Fruit fly (Drosophila melanogaster) whole organism, prepupa: Measurements from ENCODE around the gene Orp8.

Experiments
- Blimp-1 ChIP-seq: fragments of 200-800 bp; sonication (Bioruptor generic); optimal IDR thresholded peaks from 3 replicates; lab custom pipeline; 2017; ENCODE audit warnings: missing biosample characterization, missing genetic modification characterization, mild to moderate bottlenecking, moderate library complexity, missing genetic modification reagents
- CG10631 ChIP-seq: fragments of 200-800 bp; sonication (Bioruptor generic); optimal IDR thresholded peaks from 2 replicates; lab custom pipeline; 2016; ENCODE audit warnings: missing biosample characterization, missing genetic modification characterization
- CG10669 ChIP-seq: fragments of 200-800 bp; sonication (Bioruptor generic); optimal IDR thresholded peaks from 3 replicates; lab custom pipeline; 2018; ENCODE audit warnings: missing biosample characterization, mild to moderate bottlenecking, missing genetic modification characterization, moderate library complexity
- CG11294 ChIP-seq: fragments of 200-800 bp; sonication (Bioruptor generic); IDR thresholded peaks from 2 replicates; pipeline ENCODE4 v1.3.6; 2022; ENCODE audit warnings: missing biosample characterization, missing genetic modification characterization
- CG11762 ChIP-seq: fragments of 200-800 bp; sonication (Bioruptor generic); optimal IDR thresholded peaks from 3 replicates; lab custom pipeline; 2016; ENCODE audit warnings: missing biosample characterization, missing genetic modification characterization; ENCODE audit not compliant: insufficient read depth
- CG11902 ChIP-seq: fragments of 200-800 bp; sonication (Bioruptor generic); optimal IDR thresholded peaks from 3 replicates; lab custom pipeline; 2016; ENCODE audit warnings: missing biosample characterization, missing genetic modification characterization
- CG15336 ChIP-seq: fragments of 200-800 bp; sonication (Bioruptor generic); IDR thresholded peaks from 2 replicates; pipeline ENCODE4 v1.3.6; 2022; ENCODE audit warnings: missing biosample characterization, missing genetic modification characterization
- CG1621 ChIP-seq: fragments of 200-800 bp; sonication (Bioruptor generic); optimal IDR thresholded peaks from 3 replicates; lab custom pipeline; 2018; ENCODE audit warnings: missing biosample characterization, mild to moderate bottlenecking, missing genetic modification characterization
- CG3032 ChIP-seq: fragments of 200-800 bp; optimal IDR thresholded peaks from 2 replicates; lab custom pipeline; 2019; ENCODE audit warnings: missing biosample characterization, mild to moderate bottlenecking, missing genetic modification characterization, moderate library complexity
- CG31627 ChIP-seq: fragments of 200-800 bp; sonication (Bioruptor generic); optimal IDR thresholded peaks from 3 replicates; lab custom pipeline; 2016; ENCODE audit warnings: missing biosample characterization, missing genetic modification characterization
- CG32006 ChIP-seq: fragments of 200-800 bp; sonication (Bioruptor generic); optimal IDR thresholded peaks from 3 replicates; lab custom pipeline; 2017; ENCODE audit warnings: missing biosample characterization, mild to moderate bottlenecking, missing genetic modification characterization
- CG3919 ChIP-seq: fragments of 200-800 bp; sonication (Bioruptor generic); optimal IDR thresholded peaks from 3 replicates; lab custom pipeline; 2016; ENCODE audit warnings: missing biosample characterization, missing genetic modification characterization
- CG4318 ChIP-seq: fragments of 200-800 bp; sonication (Bioruptor generic); optimal IDR thresholded peaks from 3 replicates; lab custom pipeline; 2017; ENCODE audit warnings: missing biosample characterization, mild to moderate bottlenecking, missing genetic modification characterization
- CG6163 ChIP-seq: fragments of 200-800 bp; sonication (Bioruptor generic); IDR thresholded peaks from 3 replicates; pipeline ENCODE4 v1.3.6; 2022; ENCODE audit warnings: missing biosample characterization, missing genetic modification characterization
- CG6276 ChIP-seq: fragments of 200-800 bp; sonication (Bioruptor generic); optimal IDR thresholded peaks from 2 replicates; lab custom pipeline; 2017; ENCODE audit warnings: missing biosample characterization, mild to moderate bottlenecking, missing genetic modification characterization
- CG6792 ChIP-seq: fragments of 200-800 bp; sonication (Bioruptor generic); optimal IDR thresholded peaks from 3 replicates; lab custom pipeline; 2016; ENCODE audit warnings: missing biosample characterization, missing genetic modification characterization
- CG6808 ChIP-seq: fragments of 200-800 bp; sonication (Bioruptor generic); optimal IDR thresholded peaks from 3 replicates; lab custom pipeline; 2017; ENCODE audit warnings: missing biosample characterization, missing genetic modification characterization, mild to moderate bottlenecking, moderate library complexity, missing genetic modification reagents
- CG7368 ChIP-seq: fragments of 200-800 bp; sonication (Bioruptor generic); optimal IDR thresholded peaks from 3 replicates; lab custom pipeline; 2016; ENCODE audit warnings: missing biosample characterization, missing genetic modification characterization
- CG8119 ChIP-seq: fragments of 200-800 bp; sonication (Bioruptor generic); IDR thresholded peaks from 3 replicates; pipeline ENCODE4 v1.3.6; 2022; ENCODE audit warnings: missing biosample characterization, missing genetic modification characterization
- CG8319 ChIP-seq: fragments of 200-800 bp; sonication (Bioruptor generic); optimal IDR thresholded peaks from 3 replicates; lab custom pipeline; 2016; ENCODE audit warnings: missing biosample characterization, missing genetic modification characterization
- CG8632 ChIP-seq: fragments of 200-800 bp; sonication (Bioruptor generic); optimal IDR thresholded peaks from 3 replicates; lab custom pipeline; 2016; ENCODE audit warnings: missing biosample characterization, missing genetic modification characterization
- CG9139 ChIP-seq: fragments of 200-800 bp; sonication (Bioruptor generic); optimal IDR thresholded peaks from 3 replicates; lab custom pipeline; 2017; ENCODE audit warnings: missing biosample characterization, mild to moderate bottlenecking, missing genetic modification characterization
- Eip75B ChIP-seq: fragments of 200-800 bp; sonication (Bioruptor generic); optimal IDR thresholded peaks from 3 replicates; lab custom pipeline; 2016; ENCODE audit warnings: missing biosample characterization, missing genetic modification characterization
- Eip78C ChIP-seq: fragments of 200-800 bp; sonication (Bioruptor generic); peaks from one replicate; lab custom pipeline; 2016; ENCODE audit warnings: missing biosample characterization, missing genetic modification characterization
- Eip93F ChIP-seq: fragments of 200-800 bp; sonication (Bioruptor generic); optimal IDR thresholded peaks from 2 replicates; lab custom pipeline; 2016; ENCODE audit warnings: missing biosample characterization, mild to moderate bottlenecking, missing genetic modification characterization
- Ets21C ChIP-seq: fragments of 200-800 bp; sonication (Bioruptor generic); optimal IDR thresholded peaks from 3 replicates; lab custom pipeline; 2016; ENCODE audit warnings: missing biosample characterization, missing genetic modification characterization
- Ets96B ChIP-seq: fragments of 200-800 bp; optimal IDR thresholded peaks from 2 replicates; lab custom pipeline; 2019; ENCODE audit warnings: missing biosample characterization, mild to moderate bottlenecking, missing genetic modification characterization, moderate library complexity
- Gug ChIP-seq: fragments of 200-800 bp; sonication (Bioruptor generic); IDR thresholded peaks from 2 replicates; pipeline ENCODE4 v1.3.6; 2022; ENCODE audit warnings: missing biosample characterization, missing genetic modification characterization
- Hr38 ChIP-seq: sonication (Bioruptor generic); optimal IDR thresholded peaks from 2 replicates; lab custom pipeline; 2016; ENCODE audit warnings: missing biosample characterization, missing genetic modification characterization
- Hr39 ChIP-seq: fragments of 200-800 bp; sonication (Bioruptor generic); optimal IDR thresholded peaks from 2 replicates; lab custom pipeline; 2016; ENCODE audit warnings: missing biosample characterization, missing genetic modification characterization
- Met ChIP-seq: fragments of 200-800 bp; sonication (Bioruptor generic); optimal IDR thresholded peaks from 3 replicates; lab custom pipeline; 2016; ENCODE audit warnings: missing biosample characterization, missing genetic modification characterization
- Smox ChIP-seq: fragments of 200-800 bp; sonication (Bioruptor generic); optimal IDR thresholded peaks from 3 replicates; lab custom pipeline; 2016; ENCODE audit warnings: missing biosample characterization, missing genetic modification characterization
- Sox102F ChIP-seq: fragments of 200-800 bp; sonication (Bioruptor generic); optimal IDR thresholded peaks from 2 replicates; lab custom pipeline; 2016; ENCODE audit warnings: missing biosample characterization, mild to moderate bottlenecking, missing genetic modification characterization
- achi ChIP-seq: fragments of 200-800 bp; sonication (Bioruptor generic); optimal IDR thresholded peaks from 3 replicates; lab custom pipeline; 2016; ENCODE audit warnings: missing biosample characterization, missing genetic modification characterization
- dsx ChIP-seq: fragments of 200-800 bp; optimal IDR thresholded peaks from 3 replicates; lab custom pipeline; 2019; ENCODE audit warnings: missing biosample characterization, mild to moderate bottlenecking, missing genetic modification characterization, moderate library complexity; ENCODE audit not compliant: poor library complexity, severe bottlenecking
- eg ChIP-seq: fragments of 200-800 bp; sonication (Bioruptor generic); IDR thresholded peaks from 3 replicates; pipeline ENCODE4 v1.3.6; 2022; ENCODE audit warnings: missing biosample characterization, missing genetic modification characterization
- esn ChIP-seq: fragments of 200-800 bp; sonication (Bioruptor generic); optimal IDR thresholded peaks from 2 replicates; lab custom pipeline; 2016; ENCODE audit warnings: missing biosample characterization, mild to moderate bottlenecking, missing genetic modification characterization, moderate library complexity
- fd59A ChIP-seq: fragments of 200-800 bp; sonication (Bioruptor generic); optimal IDR thresholded peaks from 2 replicates; lab custom pipeline; 2017; ENCODE audit warnings: missing biosample characterization, mild to moderate bottlenecking, missing genetic modification characterization, missing genetic modification reagents
- fd85E ChIP-seq: fragments of 200-800 bp; sonication (Bioruptor generic); optimal IDR thresholded peaks from 3 replicates; lab custom pipeline; 2016; ENCODE audit warnings: missing biosample characterization, missing genetic modification characterization
- fkh ChIP-seq: fragments of 200-800 bp; sonication (Bioruptor generic); optimal IDR thresholded peaks from 3 replicates; lab custom pipeline; 2017; ENCODE audit warnings: missing biosample characterization, mild to moderate bottlenecking, missing genetic modification characterization, moderate library complexity
- lz ChIP-seq: fragments of 200-800 bp; sonication (Bioruptor generic); optimal IDR thresholded peaks from 3 replicates; lab custom pipeline; 2016; ENCODE audit warnings: missing biosample characterization, missing genetic modification characterization
- net ChIP-seq: fragments of 200-800 bp; sonication (Bioruptor generic); optimal IDR thresholded peaks from 3 replicates; lab custom pipeline; 2016; ENCODE audit warnings: missing biosample characterization, missing genetic modification characterization
- salr ChIP-seq, 2 experiments: fragments of 200-800 bp; sonication (Bioruptor generic); optimal IDR thresholded peaks; 3 replicates each; lab custom pipeline; 2016 to 2018; ENCODE audit warnings: missing biosample characterization in 2 of 2, missing genetic modification characterization in 2 of 2, mild to moderate bottlenecking in 1 of 2
- svp ChIP-seq: fragments of 200-800 bp; sonication (Bioruptor generic); peaks from one replicate; lab custom pipeline; 2016; ENCODE audit warnings: missing biosample characterization, missing genetic modification characterization
- topi ChIP-seq: fragments of 200-800 bp; sonication (Bioruptor generic); optimal IDR thresholded peaks from 3 replicates; lab custom pipeline; 2016; ENCODE audit warnings: missing biosample characterization, missing genetic modification characterization
- vri ChIP-seq: fragments of 200-800 bp; sonication (Bioruptor generic); optimal IDR thresholded peaks from 3 replicates; lab custom pipeline; 2016; ENCODE audit warnings: missing biosample characterization, mild to moderate bottlenecking, missing genetic modification characterization

Orp8 gene

dm6 chr3R:20310905-20311304 is 1.8 kb downstream of the Orp8 start (continued):
- TF ChIP-seq CG11902 (GFP tag; lab: Kevin White, UChicago) (no peak), CG6276 (peak; percentile 36)
- TF ChIP-seq, all 60 proteins: peak for 17

DNA sequence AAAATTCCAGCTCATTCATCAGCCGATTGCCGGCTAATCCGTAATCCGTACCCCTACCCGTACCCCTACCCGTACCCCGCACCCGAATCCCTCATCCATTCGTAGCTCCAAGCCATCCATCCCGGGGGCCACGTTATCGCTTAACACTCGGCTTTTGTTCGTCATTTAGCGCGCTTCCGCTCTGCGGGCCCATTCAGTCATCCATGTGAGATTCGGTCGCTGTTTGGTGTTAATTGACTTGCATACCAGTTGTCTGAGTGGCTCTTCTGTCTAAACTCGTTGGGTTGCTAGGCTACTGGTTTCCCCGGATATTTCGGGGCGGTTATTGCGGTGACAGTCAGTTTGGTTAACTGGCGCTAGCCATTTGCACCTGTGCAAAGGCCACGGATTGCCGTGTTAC is 2.3 kb downstream of the Orp8 start:
- TF ChIP-seq vri (GFP tag; lab: Kevin White, UChicago) (no peak), CG1621 (tag; lab: Kevin White, UChicago) (peak; percentile 2), fkh (peak; percentile 19), CG8632 (GFP tag; lab: Kevin White, UChicago) (no peak), CG7368 (GFP tag; lab: Kevin White, UChicago) (no peak), Met (GFP tag; lab: Kevin White, UChicago) (no peak), CG32006 (no peak), fd85E (GFP tag; lab: Kevin White, UChicago) (no peak), lz (no peak), CG8319 (no peak), Gug (GFP tag; lab: Robert Waterston, UW) (no peak), CG4318 (GFP tag; lab: Kevin White, UChicago) (no peak), CG6808 (GFP tag; lab: Kevin White, UChicago) (no peak), svp (GFP tag; lab: Kevin White, UChicago) (peak; percentile 85), Eip93F (GFP tag; lab: Kevin White, UChicago) (no peak), Sox102F (GFP tag; lab: Kevin White, UChicago) (no peak), fd59A (GFP tag; lab: Kevin White, UChicago) (no peak), achi (no peak), Hr39 (no peak), CG11294 (GFP tag; lab: Robert Waterston, UW) (no peak)

DNA sequence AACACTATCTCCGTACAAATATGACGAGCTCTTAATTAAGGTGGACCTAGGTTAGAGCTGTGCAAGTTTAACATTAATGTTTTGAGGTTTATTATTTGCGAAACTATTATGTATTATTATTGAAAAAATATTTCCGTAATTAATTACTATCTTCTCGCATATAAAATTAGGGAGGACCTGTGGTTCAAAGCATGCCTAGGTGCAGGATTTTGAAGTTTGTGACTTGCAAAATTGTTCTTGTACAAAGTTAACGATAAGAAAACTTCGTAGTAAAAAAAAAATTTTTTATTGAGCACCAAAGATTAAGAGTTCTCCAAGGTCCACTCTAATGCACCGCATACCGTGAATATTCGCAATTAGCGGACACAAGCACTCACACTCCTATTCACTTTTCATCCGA is 3.7 kb downstream of the Orp8 start:
- TF ChIP-seq CG11294 (GFP tag; lab: Robert Waterston, UW) (peak; percentile 79), Gug (GFP tag; lab: Robert Waterston, UW) (peak; percentile 77), Blimp-1 (GFP tag; lab: Kevin White, UChicago) (no peak), svp (GFP tag; lab: Kevin White, UChicago) (peak; percentile 72), Met (GFP tag; lab: Kevin White, UChicago) (peak; percentile 75), CG8119 (GFP tag; lab: Robert Waterston, UW) (peak; percentile 92), net (GFP tag; lab: Kevin White, UChicago) (peak; percentile 81), CG3032 (tag; lab: Kevin White, UChicago) (peak; percentile 64), CG10631 (GFP tag; lab: Kevin White, UChicago) (peak; percentile 57), CG4318 (GFP tag; lab: Kevin White, UChicago) (peak; percentile 66), CG31627 (GFP tag; lab: Kevin White, UChicago) (peak; percentile 39), Sox102F (GFP tag; lab: Kevin White, UChicago) (peak; percentile 55), Hr38 (GFP tag; lab: Kevin White, UChicago) (no peak), Smox (GFP tag; lab: Kevin White, UChicago) (peak; percentile 42), Ets96B (tag; lab: Kevin White, UChicago) (peak; percentile 75), dsx (GFP tag; lab: Kevin White, UChicago) (peak; percentile 31), Ets21C (no peak), CG9139 (no peak), CG6276 (peak; percentile 85), eg (GFP tag; lab: Robert Waterston, UW) (peak; percentile 87), vri (GFP tag; lab: Kevin White, UChicago) (peak; percentile 66), topi (GFP tag; lab: Kevin White, UChicago) (peak; percentile 76), CG8319 (peak; percentile 50), Eip75B (GFP tag; lab: Kevin White, UChicago) (peak; percentile 71), Hr39 (peak; percentile 41), CG3919 (GFP tag; lab: Kevin White, UChicago) (peak; percentile 78), esn (GFP tag; lab: Kevin White, UChicago) (peak; percentile 60), fd59A (GFP tag; lab: Kevin White, UChicago) (no peak), fd85E (GFP tag; lab: Kevin White, UChicago) (no peak), Eip78C (GFP tag; lab: Kevin White, UChicago) (peak; percentile 96), CG10669 (GFP tag; lab: Kevin White, UChicago) (peak; percentile 70), CG7368 (GFP tag; lab: Kevin White, UChicago) (peak; percentile 68), CG11762 (peak; percentile 82), CG8632 (GFP tag; lab: Kevin White, UChicago) (peak; percentile 33), CG6163 (GFP tag; lab: Robert Waterston, UW) (peak; percentile 87), salr (GFP tag; optimal IDR thresholded peaks at IDR 0.05; lab: Kevin White, UChicago) (peak in 1 of 2 experiments; percentile 76), CG6808 (GFP tag; lab: Kevin White, UChicago) (peak; percentile 47), CG15336 (GFP tag; lab: Robert Waterston, UW) (peak; percentile 92), CG6792 (peak; percentile 39)
